Worm (Caenorhabditis elegans): ENCODE results near the gene olrn-1.

Gene olrn-1

ce11 chrX:15537362-15537761 is at the start of gene olrn-1, which contains the start of gene C02C6.14:
olrn-1 (plus strand) TSS chrX:15537662.
C02C6.14 (plus strand) TSS chrX:15537665.
- no peak for TF ChIP-seq unc-62 (GFP tag; optimal IDR thresholded peaks at IDR 0.05)

DNA sequence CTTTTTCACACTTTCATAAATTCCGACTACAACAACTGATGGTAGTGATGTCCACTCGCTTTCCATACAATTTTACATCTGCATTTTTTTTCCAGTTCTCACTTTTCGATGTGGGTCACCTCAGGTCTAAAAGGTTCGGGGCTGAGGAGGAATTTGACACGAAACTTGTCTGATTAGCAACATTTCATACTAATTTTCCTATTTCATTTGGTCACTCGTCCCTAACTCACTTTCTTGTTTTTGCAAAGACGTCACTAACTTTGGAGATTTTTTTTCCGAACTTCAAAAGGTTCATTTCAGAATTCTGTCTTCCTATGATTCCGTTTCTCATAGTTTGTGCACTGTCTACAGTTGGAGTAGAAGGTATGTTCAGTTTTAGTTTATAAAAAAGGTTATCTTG is 49.7 kb upstream of the olrn-1 start, which contains the start of gene H13N06.2:
H13N06.2 (plus strand) TSS at position 301 of the 400 bp plus-strand sequence.
- TF ChIP-seq unc-62 (GFP tag; optimal IDR thresholded peaks at IDR 0.05) = no peak

- no peak for TF ChIP-seq unc-62 (GFP tag; optimal IDR thresholded peaks at IDR 0.05)
Measured at ce11 chrX:15491110-15491509, 46.4 kb upstream of the olrn-1 start.

DNA sequence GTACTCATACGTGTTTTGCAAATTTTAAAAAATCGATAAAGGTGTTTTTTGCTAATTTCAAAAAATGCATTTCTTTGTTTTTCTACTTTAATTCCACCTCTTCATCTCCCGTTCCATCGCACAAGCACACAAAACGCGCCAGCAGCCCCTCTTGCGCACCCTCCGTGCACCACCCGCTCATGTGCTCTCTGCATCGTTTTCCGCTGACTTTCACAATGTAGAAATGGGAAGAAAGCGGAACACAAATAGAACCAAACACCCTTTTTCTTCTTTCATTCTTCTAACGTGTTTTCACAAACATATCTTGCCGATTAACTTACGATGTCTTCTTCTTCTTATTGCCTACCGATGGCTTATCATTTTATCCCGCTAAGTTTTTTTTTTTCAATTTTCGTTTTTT is 44.7 kb upstream of the olrn-1 start:
- no peak for TF ChIP-seq unc-62 (GFP tag; optimal IDR thresholded peaks at IDR 0.05)

ce11 chrX:15493322-15493721 is 44.1 kb upstream of the olrn-1 start, which contains the start of gene gob-1:
gob-1 (plus strand) TSS chrX:15493602.
- TF ChIP-seq unc-62 (GFP tag; optimal IDR thresholded peaks at IDR 0.05) = no peak

DNA sequence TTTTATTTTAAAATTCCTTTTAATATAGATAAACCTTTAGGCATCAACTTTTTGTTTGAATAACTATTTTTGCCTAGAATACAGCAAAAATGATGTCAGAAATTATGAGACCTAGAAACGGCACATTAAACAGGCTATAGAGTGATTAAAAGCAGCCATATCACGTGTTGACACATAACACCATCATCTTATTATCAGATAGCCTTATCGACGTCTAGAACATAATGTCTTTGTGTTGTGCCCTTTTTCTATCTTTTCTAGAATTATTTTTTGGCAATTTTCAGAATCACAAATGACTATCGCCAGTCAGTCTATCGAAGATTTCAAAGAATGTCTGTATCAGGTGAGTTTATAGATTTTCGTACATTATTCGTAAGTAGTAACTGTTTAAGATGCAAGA is 43.3 kb upstream of the olrn-1 start:
- TF ChIP-seq unc-62 (GFP tag; optimal IDR thresholded peaks at IDR 0.05) = no peak

- no peak for TF ChIP-seq unc-62 (GFP tag; optimal IDR thresholded peaks at IDR 0.05)
Measured at ce11 chrX:15496927-15497605, 40.4 kb upstream of the olrn-1 start, which contains the start of gene suox-1. suox-1 (plus strand) TSS chrX:15497555.

DNA sequence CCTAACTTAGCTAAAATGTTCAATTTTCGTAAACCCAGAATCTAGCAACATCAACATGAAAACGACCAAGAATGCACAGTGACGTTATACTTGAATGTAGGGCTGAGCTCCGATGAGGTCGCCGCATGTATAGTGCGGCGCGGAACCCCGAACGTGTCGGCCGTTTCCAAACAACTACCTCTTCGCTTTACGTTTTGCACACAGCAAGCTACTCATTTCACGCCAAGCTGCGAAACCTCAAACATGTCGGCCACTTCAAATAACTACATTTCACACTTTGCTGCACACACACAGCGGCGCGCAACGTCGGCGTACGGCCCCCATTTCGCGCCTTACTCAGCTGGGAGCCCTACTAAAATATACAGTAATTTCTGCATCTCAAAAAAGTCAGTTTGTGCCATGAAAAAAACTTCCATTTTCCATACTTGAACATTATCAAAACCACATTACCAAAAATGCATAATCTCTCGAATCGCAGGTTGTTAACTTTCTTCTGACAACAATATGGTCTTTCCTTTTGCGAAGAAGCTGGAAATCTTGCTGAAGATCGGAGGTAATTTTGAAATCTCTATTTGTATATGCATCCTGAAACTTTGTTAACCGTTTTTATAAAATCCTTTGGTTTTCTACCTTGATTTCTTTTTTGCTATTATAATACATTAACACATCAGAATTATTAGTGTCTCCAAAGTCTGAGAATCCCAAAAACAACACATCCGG is 34.8 kb upstream of the olrn-1 start, which contains the start of gene H13N06.7:
H13N06.7 (plus strand) TSS at position 670 of the 720 bp plus-strand sequence.
- no peak for TF ChIP-seq unc-62 (GFP tag; optimal IDR thresholded peaks at IDR 0.05)

- no peak for TF ChIP-seq unc-62 (GFP tag; optimal IDR thresholded peaks at IDR 0.05)
Measured at ce11 chrX:15504795-15505194, 32.7 kb upstream of the olrn-1 start, which contains the start of gene tbh-1. tbh-1 (minus strand) TSS chrX:15504895.

DNA sequence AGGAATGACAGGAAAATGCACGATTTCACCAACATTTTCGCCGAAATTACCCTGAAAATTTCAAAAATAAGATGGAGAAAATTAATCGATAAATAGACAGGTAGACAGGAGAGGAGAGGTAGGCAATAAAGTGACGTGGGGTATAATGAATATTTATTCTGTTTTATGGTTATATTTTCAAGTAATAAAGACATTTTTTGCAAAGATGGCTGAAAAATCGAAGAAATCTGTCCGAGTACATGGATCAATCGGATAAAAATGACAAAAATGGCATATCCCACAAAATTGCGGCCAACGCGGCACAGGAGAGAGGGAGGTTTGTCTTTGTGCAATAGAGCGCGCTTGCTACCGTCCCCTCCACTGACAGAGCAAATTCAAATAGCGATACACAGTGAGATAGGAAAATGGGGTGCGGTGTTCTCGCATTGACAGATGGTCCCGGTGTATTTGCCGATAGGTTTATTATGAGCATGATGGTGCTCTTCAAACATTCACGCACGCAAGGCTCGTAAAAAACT is 29.6 kb upstream of the olrn-1 start, which contains the start of gene zipt-7.2:
zipt-7.2 (minus strand) TSS at position 51 of the 518 bp plus-strand sequence.
- TF ChIP-seq unc-62 (GFP tag; optimal IDR thresholded peaks at IDR 0.05) = no peak

DNA sequence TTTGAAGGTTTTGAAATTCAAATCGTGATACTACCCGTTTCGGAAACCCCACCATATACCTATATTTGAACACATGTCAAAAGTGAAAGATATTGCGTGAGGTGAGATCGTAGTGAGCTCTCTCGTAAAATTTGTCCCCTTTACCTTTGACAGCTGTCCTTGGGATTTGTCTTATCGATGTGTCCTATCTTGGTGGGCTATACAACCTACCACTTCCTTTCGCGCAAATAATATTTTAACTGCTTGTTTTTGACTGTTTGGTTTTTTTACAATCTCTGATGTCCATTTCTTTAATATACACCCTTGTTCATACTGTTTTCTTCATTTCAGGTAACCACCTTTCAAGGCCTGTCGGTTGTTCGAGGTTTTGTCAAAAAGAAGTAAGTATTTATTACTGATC is 27.8 kb upstream of the olrn-1 start, which contains the start of gene eat-20:
eat-20 (plus strand) TSS at position 331 of the 400 bp plus-strand sequence.
- no peak for TF ChIP-seq unc-62 (GFP tag; optimal IDR thresholded peaks at IDR 0.05)

DNA sequence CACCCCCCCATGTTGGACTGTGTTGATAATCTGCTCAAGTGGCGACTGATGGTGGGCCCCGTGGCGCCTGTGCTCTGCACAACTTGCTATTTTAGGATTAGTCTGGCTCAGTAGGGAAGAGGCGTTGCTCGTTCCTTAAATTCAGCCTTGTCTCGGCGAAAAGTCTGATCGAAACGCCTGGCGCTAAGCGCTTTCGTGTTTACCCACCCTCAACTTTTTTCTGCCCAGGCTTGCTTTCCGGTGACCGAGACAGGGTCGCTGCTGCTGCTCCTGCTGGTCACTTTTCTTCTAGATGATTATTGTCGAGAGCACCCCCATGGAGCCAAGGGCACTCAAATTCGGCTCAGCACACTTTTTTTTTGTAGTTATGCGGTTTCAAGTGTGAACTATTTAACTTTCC is 22.9 kb upstream of the olrn-1 start:
- TF ChIP-seq unc-62 (GFP tag; optimal IDR thresholded peaks at IDR 0.05) = no peak

DNA sequence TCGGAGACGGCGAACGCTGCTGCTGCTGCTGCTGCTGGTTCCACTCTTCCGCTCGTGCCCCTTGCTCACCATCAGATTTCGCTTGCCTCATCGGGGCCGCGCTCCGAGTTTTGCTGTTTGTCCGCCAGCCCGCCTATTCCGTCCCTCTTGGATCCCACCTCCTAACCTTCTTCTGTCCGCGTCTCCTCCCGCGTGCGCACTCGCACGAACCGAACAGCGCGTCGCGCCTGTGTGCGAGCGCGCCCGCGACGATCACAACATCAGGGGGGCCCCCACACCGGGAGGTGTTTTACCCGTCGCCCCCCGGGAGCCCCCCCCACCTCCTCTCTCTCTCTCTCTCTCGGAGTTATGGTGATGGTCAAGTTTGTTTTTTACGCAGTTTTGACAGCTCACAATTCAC is 21.7 kb upstream of the olrn-1 start:
- no peak for TF ChIP-seq unc-62 (GFP tag; optimal IDR thresholded peaks at IDR 0.05)

DNA sequence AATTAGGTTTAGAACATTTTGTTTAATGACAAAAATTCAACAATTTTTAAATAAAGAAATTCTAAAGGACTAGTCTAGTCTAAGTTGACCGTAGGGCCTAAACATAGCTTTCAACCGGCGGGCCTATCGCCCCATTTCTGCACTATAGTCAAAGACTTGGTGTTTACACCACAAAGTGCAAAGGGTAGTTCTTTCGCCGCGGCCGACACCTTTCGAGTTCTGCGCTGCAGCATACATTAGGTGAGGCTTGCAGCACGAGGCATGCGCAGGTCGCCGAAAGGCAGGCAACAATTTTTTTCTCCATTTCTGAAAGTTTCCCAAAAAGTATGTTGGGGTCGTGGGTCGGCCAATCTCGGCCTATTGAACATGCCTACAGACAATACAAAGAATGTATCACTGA is 9.0 kb upstream of the olrn-1 start:
- no peak for TF ChIP-seq unc-62 (GFP tag; optimal IDR thresholded peaks at IDR 0.05)

DNA sequence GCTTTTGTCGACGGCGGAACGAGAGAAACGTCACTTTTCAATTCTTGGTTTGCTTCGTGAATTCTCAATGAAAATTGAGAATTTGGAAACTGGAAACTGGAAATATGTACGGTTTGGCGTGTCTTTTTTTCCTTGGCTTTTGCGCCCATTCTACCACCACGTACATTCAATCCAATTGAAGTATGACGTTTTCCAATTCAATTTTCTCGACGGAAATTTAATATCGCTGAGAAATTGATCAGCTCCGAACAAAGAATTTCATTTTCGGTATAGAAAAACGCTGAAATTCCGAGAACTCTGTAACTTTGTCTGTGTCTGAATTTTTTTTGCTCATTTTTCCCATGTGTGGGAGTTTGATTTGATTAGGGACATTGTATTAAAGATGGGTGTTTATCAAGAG is 4.2 kb upstream of the olrn-1 start:
- TF ChIP-seq unc-62 (GFP tag; optimal IDR thresholded peaks at IDR 0.05) = no peak

ce11 chrX:15535190-15535636 is 2.2 kb upstream of the olrn-1 start:
- no peak for TF ChIP-seq unc-62 (GFP tag; optimal IDR thresholded peaks at IDR 0.05)

All from whole organism, dauer.